Worm (Caenorhabditis elegans) whole organism, L4 larva: ENCODE results near the gene fipr-1.

Source experiments
- D1046.2 ChIP-seq: fragments of 200-800 bp; sonication (Bioruptor generic); IDR thresholded peaks from 2 replicates; pipeline ENCODE4 v1.3.6; 2022; ENCODE audit warnings: missing genetic modification characterization, missing compliant biosample characterization
- F10B5.3 ChIP-seq: sonication (generic microtip); optimal IDR thresholded peaks from 2 replicates; lab custom pipeline; 2016; ENCODE audit warnings: mild to moderate bottlenecking, missing genetic modification characterization, missing compliant biosample characterization
- F26F4.8 ChIP-seq: fragments of 200-800 bp; sonication (Bioruptor generic); conservative IDR thresholded peaks from 2 replicates; pipeline ENCODE4 v1.3.6; 2022; ENCODE audit warnings: missing genetic modification characterization, missing compliant biosample characterization
- Y48G9A.11 ChIP-seq: fragments of 200-800 bp; sonication (Bioruptor generic); IDR thresholded peaks from 2 replicates; pipeline ENCODE4 v1.3.6; 2022; ENCODE audit warnings: missing genetic modification reagents, missing genetic modification characterization, missing compliant biosample characterization
- ZK337.2 ChIP-seq: fragments of 200-800 bp; sonication (Bioruptor generic); IDR thresholded peaks from 2 replicates; pipeline ENCODE4 v1.3.6; 2022; ENCODE audit warnings: missing genetic modification reagents, missing genetic modification characterization, missing compliant biosample characterization
- ZK546.5 ChIP-seq, 2 experiments: sonication (generic microtip); optimal IDR thresholded peaks; 2 replicates each; lab custom pipeline; 2017; ENCODE audit warnings: missing biosample characterization in 2 of 2, missing genetic modification characterization in 2 of 2
- arid-1 ChIP-seq: fragments of 200-800 bp; sonication (Bioruptor generic); conservative IDR thresholded peaks from 2 replicates; pipeline ENCODE4 v1.3.6; 2022; ENCODE audit warnings: missing genetic modification reagents, missing genetic modification characterization, missing compliant biosample characterization
- attf-4 ChIP-seq: sonication (generic microtip); optimal IDR thresholded peaks from 3 replicates; lab custom pipeline; 2017; ENCODE audit warnings: missing biosample characterization, missing genetic modification characterization
- ceh-20 ChIP-seq: fragments of 200-800 bp; sonication (Bioruptor generic); IDR thresholded peaks from 2 replicates; pipeline ENCODE4 v1.3.6; 2022; ENCODE audit warnings: missing genetic modification reagents, missing genetic modification characterization, missing compliant biosample characterization
- ceh-28 ChIP-seq: fragments of 150-350 bp; optimal IDR thresholded peaks from 2 replicates; lab custom pipeline; 2014; ENCODE audit warnings: missing biosample characterization, missing genetic modification reagents, missing genetic modification characterization
- ceh-44 ChIP-seq: fragments of 200-800 bp; sonication (Bioruptor generic); IDR thresholded peaks from 2 replicates; pipeline ENCODE4 v1.3.6; 2022; ENCODE audit warnings: missing genetic modification reagents, missing genetic modification characterization, missing compliant biosample characterization
- ceh-62 ChIP-seq: sonication (generic microtip); optimal IDR thresholded peaks from 2 replicates; lab custom pipeline; 2017; ENCODE audit warnings: missing biosample characterization, missing genetic modification characterization
- ctbp-1 ChIP-seq: fragments of 200-800 bp; sonication (Bioruptor generic); IDR thresholded peaks from 2 replicates; pipeline ENCODE4 v1.3.6; 2022; ENCODE audit warnings: missing genetic modification reagents, missing genetic modification characterization, missing compliant biosample characterization
- daf-12 ChIP-seq: fragments of 150-350 bp; optimal IDR thresholded peaks from 2 replicates; lab custom pipeline; 2014; ENCODE audit warnings: missing biosample characterization, missing genetic modification reagents, missing genetic modification characterization
- daf-16 ChIP-seq, 3 experiments: sonication (generic microtip); optimal IDR thresholded peaks; 2 replicates each; lab custom pipeline; 2016 to 2017; ENCODE audit warnings: missing genetic modification characterization in 3 of 3, missing genetic modification reagents in 3 of 3, mild to moderate bottlenecking in 2 of 3, missing compliant biosample characterization in 2 of 3, missing biosample characterization in 1 of 3, moderate library complexity in 1 of 3
- dmd-9 ChIP-seq: fragments of 200-800 bp; sonication (Bioruptor generic); IDR thresholded peaks from 2 replicates; pipeline ENCODE4 v1.3.6; 2022; ENCODE audit warnings: missing genetic modification reagents, missing genetic modification characterization, missing compliant biosample characterization
- dpl-1 ChIP-seq: fragments of 150-350 bp; optimal IDR thresholded peaks from 2 replicates; lab custom pipeline; 2014; ENCODE audit warnings: missing biosample characterization, missing genetic modification reagents, missing genetic modification characterization
- egl-27 ChIP-seq: sonication (generic microtip); optimal IDR thresholded peaks from 3 replicates; lab custom pipeline; 2017; ENCODE audit warnings: missing biosample characterization, missing genetic modification reagents, missing genetic modification characterization
- egl-43 ChIP-seq: fragments of 200-800 bp; sonication (Bioruptor generic); IDR thresholded peaks from 2 replicates; pipeline ENCODE4 v1.3.6; 2022; ENCODE audit warnings: missing genetic modification reagents, missing genetic modification characterization, missing compliant biosample characterization
- fkh-10 ChIP-seq: fragments of 150-350 bp; optimal IDR thresholded peaks from 2 replicates; lab custom pipeline; 2014; ENCODE audit warnings: missing biosample characterization, missing genetic modification reagents, missing genetic modification characterization
- hif-1 ChIP-seq, 2 experiments: sonication (generic microtip); optimal IDR thresholded peaks; 2 replicates each; lab custom pipeline; 2016 to 2017; ENCODE audit warnings: missing compliant biosample characterization in 2 of 2, missing genetic modification characterization in 2 of 2, missing genetic modification reagents in 2 of 2, missing genotype in 2 of 2, mild to moderate bottlenecking in 1 of 2
- hlh-11 ChIP-seq: fragments of 200-800 bp; sonication (Bioruptor generic); optimal IDR thresholded peaks from 2 replicates; lab custom pipeline; 2018; ENCODE audit warnings: mild to moderate bottlenecking, missing genetic modification characterization, missing compliant biosample characterization
- hlh-30 ChIP-seq: sonication (generic microtip); optimal IDR thresholded peaks from 2 replicates; lab custom pipeline; 2017; ENCODE audit warnings: antibody characterized with exemption, mild to moderate bottlenecking, missing genetic modification characterization, missing compliant biosample characterization; ENCODE audit not compliant: insufficient read depth
- hmg-1.1 ChIP-seq: fragments of 200-800 bp; sonication (Bioruptor generic); IDR thresholded peaks from 2 replicates; pipeline ENCODE4 v1.3.6; 2022; ENCODE audit warnings: missing genetic modification reagents, missing genetic modification characterization, missing compliant biosample characterization
- lin-38 ChIP-seq: fragments of 200-800 bp; sonication (Bioruptor generic); IDR thresholded peaks from 2 replicates; pipeline ENCODE4 v1.3.6; 2022; ENCODE audit warnings: missing genetic modification reagents, missing genetic modification characterization, missing compliant biosample characterization
- lsy-2 ChIP-seq, 2 experiments: fragments of 150-350 bp in 1 of 2; sonication (generic microtip) in 1 of 2; optimal IDR thresholded peaks; 2 replicates each; lab custom pipeline; 2014 to 2017; ENCODE audit warnings: missing biosample characterization in 2 of 2, missing genetic modification characterization in 2 of 2
- madf-9 ChIP-seq: fragments of 200-800 bp; sonication (Bioruptor generic); conservative IDR thresholded peaks from 2 replicates; pipeline ENCODE4 v1.3.6; 2022; ENCODE audit warnings: missing genetic modification reagents, missing genetic modification characterization, missing compliant biosample characterization
- mdl-1 ChIP-seq, 2 experiments: fragments of 150-350 bp in 1 of 2; sonication (generic microtip) in 1 of 2; optimal IDR thresholded peaks; 2 replicates each; lab custom pipeline; 2014 to 2017; ENCODE audit warnings: missing biosample characterization in 2 of 2, missing genetic modification characterization in 2 of 2
- mes-2 ChIP-seq: sonication (generic microtip); optimal IDR thresholded peaks from 2 replicates; lab custom pipeline; 2016; ENCODE audit warnings: missing genotype, mild to moderate bottlenecking, missing genetic modification characterization, missing compliant biosample characterization; ENCODE audit not compliant: poor library complexity, severe bottlenecking
- nhr-11 ChIP-seq: fragments of 150-350 bp; optimal IDR thresholded peaks from 2 replicates; lab custom pipeline; 2014; ENCODE audit warnings: missing biosample characterization, missing genetic modification characterization
- nhr-237 ChIP-seq: sonication (generic microtip); optimal IDR thresholded peaks from 2 replicates; lab custom pipeline; 2017; ENCODE audit warnings: missing biosample characterization, missing genetic modification characterization
- nhr-28 ChIP-seq: fragments of 150-350 bp; optimal IDR thresholded peaks from 2 replicates; lab custom pipeline; 2014; ENCODE audit warnings: missing biosample characterization, missing genetic modification characterization
- pqm-1 ChIP-seq: sonication (generic microtip); optimal IDR thresholded peaks from 2 replicates; lab custom pipeline; 2017; ENCODE audit warnings: missing biosample characterization, missing genetic modification characterization
- saeg-2 ChIP-seq: fragments of 200-800 bp; sonication (Bioruptor generic); IDR thresholded peaks from 2 replicates; pipeline ENCODE4 v1.3.6; 2022; ENCODE audit warnings: missing genetic modification reagents, missing genetic modification characterization, missing compliant biosample characterization
- sdz-12 ChIP-seq: fragments of 200-800 bp; sonication (Bioruptor generic); optimal IDR thresholded peaks from 2 replicates; lab custom pipeline; 2018; ENCODE audit warnings: mild to moderate bottlenecking, missing genetic modification characterization, missing compliant biosample characterization
- set-16 ChIP-seq: fragments of 200-800 bp; sonication (Bioruptor generic); IDR thresholded peaks from 2 replicates; pipeline ENCODE4 v1.3.6; 2022; ENCODE audit warnings: missing genetic modification reagents, missing genetic modification characterization, missing compliant biosample characterization
- snpc-4 ChIP-seq: fragments of 150-350 bp; optimal IDR thresholded peaks from 2 replicates; lab custom pipeline; 2014; ENCODE audit warnings: missing biosample characterization, missing genetic modification characterization
- spr-3 ChIP-seq: fragments of 200-800 bp; sonication (Bioruptor generic); optimal IDR thresholded peaks from 2 replicates; lab custom pipeline; 2018; ENCODE audit warnings: mild to moderate bottlenecking, missing genetic modification characterization, missing compliant biosample characterization
- unc-130 ChIP-seq: sonication (generic microtip); optimal IDR thresholded peaks from 2 replicates; lab custom pipeline; 2016; ENCODE audit warnings: missing genetic modification reagents, missing genetic modification characterization, missing compliant biosample characterization
- unc-62 ChIP-seq, 3 experiments: fragments of 150-350 bp in 1 of 3; sonication (generic microtip); optimal IDR thresholded peaks in 2 of 3; peaks in 1 of 3; 1 replicate in 1 of 3; 2 replicates in 2 of 3; lab custom pipeline; 2014 to 2017; ENCODE audit warnings: missing biosample characterization in 3 of 3, missing genetic modification characterization in 3 of 3, missing genetic modification reagents in 3 of 3, missing genotype in 1 of 3
- ztf-7 ChIP-seq: fragments of 150-350 bp; optimal IDR thresholded peaks from 2 replicates; lab custom pipeline; 2014; ENCODE audit warnings: missing biosample characterization, missing genetic modification characterization

fipr-1 gene

ce11 chrV:12343419-12343969, 18.1 kb downstream of the fipr-1 start, which contains the start of gene tomm-20 (continued):
- TF ChIP-seq fkh-10 (GFP tag; lab: Kevin White, UChicago) = peak; percentile 89
- peak; percentile 86 for TF ChIP-seq ceh-20 (GFP tag; lab: Robert Waterston, UW)
- TF ChIP-seq snpc-4 (tag; lab: Kevin White, UChicago) = peak; percentile 29
- no peak for TF ChIP-seq egl-43 (GFP tag; lab: Robert Waterston, UW)
- TF ChIP-seq mdl-1 (tag; optimal IDR thresholded peaks at IDR 0.05; lab: Kevin White, UChicago) = peak in 1 of 2 experiments; percentile 64
- TF ChIP-seq Y48G9A.11 (GFP tag; lab: Robert Waterston, UW) = peak; percentile 90
- TF ChIP-seq egl-27 = no peak
- TF ChIP-seq unc-62 (GFP tag; optimal IDR thresholded peaks at IDR 0.05 in 1 of 2; lab: Kevin White, UChicago) = peak in 1 of 2 experiments; percentile 94
- TF ChIP-seq unc-62 (tag; optimal IDR thresholded peaks at IDR 0.05; lab: Kevin White, UChicago) = no peak
- peak; percentile 91 for TF ChIP-seq lin-38 (GFP tag; lab: Robert Waterston, UW)

ce11 chrV:12337894-12338293, 23.6 kb downstream of the fipr-1 start, which contains the start of gene twk-13:
twk-13 (minus strand) TSS chrV:12337994.
- TF ChIP-seq madf-9 (GFP tag; lab: Robert Waterston, UW) (no peak), set-16 (no peak), daf-12 (no peak), unc-130 (GFP tag; lab: Kevin White, UChicago) (no peak), daf-16 (GFP tag; optimal IDR thresholded peaks at IDR 0.05; lab: Kevin White, UChicago) (no peak), daf-16 (tag; optimal IDR thresholded peaks at IDR 0.05; lab: Kevin White, UChicago) (no peak), ZK546.5 (tag; optimal IDR thresholded peaks at IDR 0.05; lab: Kevin White, UChicago) (no peak), hlh-11 (tag; lab: Kevin White, UChicago) (no peak), ceh-62 (tag; lab: Kevin White, UChicago) (no peak), ztf-7 (no peak), Y48G9A.11 (GFP tag; lab: Robert Waterston, UW) (no peak), ceh-28 (tag; lab: Kevin White, UChicago) (no peak), mes-2 (tag; lab: Kevin White, UChicago) (no peak), nhr-237 (tag; lab: Kevin White, UChicago) (no peak)

DNA sequence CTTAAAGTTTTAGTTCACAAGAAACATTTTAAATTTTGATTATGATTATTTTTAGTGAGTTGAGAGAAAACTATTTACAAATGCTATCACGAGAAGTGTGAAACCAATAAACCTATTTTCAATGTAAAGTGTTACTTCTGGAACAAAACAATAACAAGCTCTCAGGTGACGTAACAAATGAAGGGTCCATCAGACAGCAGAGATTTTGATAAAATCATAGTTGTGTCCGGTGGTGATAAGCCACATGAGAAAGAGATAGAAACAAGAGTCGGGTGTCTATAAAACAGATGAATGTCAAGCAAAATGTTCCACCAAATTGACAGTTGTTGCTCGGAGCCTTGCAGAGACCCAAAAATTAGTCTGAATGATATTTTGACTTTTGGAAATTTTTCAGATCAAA, 27.2 kb downstream of the fipr-1 start:
- peak in 1 of 2 experiments; percentile 94 for TF ChIP-seq daf-16 (GFP tag; optimal IDR thresholded peaks at IDR 0.05; lab: Kevin White, UChicago)
- TF ChIP-seq daf-16 (tag; optimal IDR thresholded peaks at IDR 0.05; lab: Kevin White, UChicago) = no peak
- TF ChIP-seq pqm-1 (tag; lab: Kevin White, UChicago) = no peak
- peak; percentile 24 for TF ChIP-seq hlh-30
- peak; percentile 45 for TF ChIP-seq nhr-11 (tag; lab: Kevin White, UChicago)

DNA sequence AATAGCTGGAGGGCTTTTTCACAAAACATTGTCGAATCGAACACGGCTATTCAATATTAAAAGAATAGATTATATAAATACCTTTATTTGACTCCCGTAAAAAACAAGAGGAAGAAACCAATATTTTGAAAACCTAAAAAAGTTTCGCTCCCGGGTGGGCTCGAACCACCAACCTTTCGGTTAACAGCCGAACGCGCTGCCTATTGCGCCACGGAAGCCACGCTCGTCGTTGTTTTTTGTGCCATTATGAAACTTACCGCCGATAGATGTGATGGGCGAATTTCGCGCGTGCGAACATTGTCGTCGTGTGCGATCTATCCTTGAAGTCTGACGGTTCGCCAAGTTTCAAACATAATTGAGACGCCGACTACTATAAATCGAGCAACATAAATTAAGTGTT, 29.7 kb downstream of the fipr-1 start:
- TF ChIP-seq lsy-2 (tag; optimal IDR thresholded peaks at IDR 0.05; lab: Kevin White, UChicago) = peak in 1 of 2 experiments; percentile 40
- peak; percentile 45 for TF ChIP-seq spr-3 (GFP tag; lab: Kevin White, UChicago)
- peak; percentile 3 for TF ChIP-seq F10B5.3 (tag; lab: Kevin White, UChicago)
- TF ChIP-seq unc-130 (GFP tag; lab: Kevin White, UChicago) = peak; percentile 53
- TF ChIP-seq fkh-10 (GFP tag; lab: Kevin White, UChicago) = no peak
- TF ChIP-seq ZK337.2 (GFP tag; lab: Robert Waterston, UW) = 0 out of 2 replicates have a peak, but pooled peaks have one; percentile 22
- peak; percentile 68; the same call in 1 of the 2 replicates for TF ChIP-seq ctbp-1 (GFP tag; lab: Robert Waterston, UW)
- 0 out of 2 replicates have a peak, but pooled peaks have one; percentile 5 for TF ChIP-seq D1046.2
- peak in 1 of 2 experiments; percentile 24 for TF ChIP-seq hif-1 (tag; optimal IDR thresholded peaks at IDR 0.05; lab: Kevin White, UChicago)
- 0 out of 2 replicates have a peak, but pooled peaks have one; percentile 17 for TF ChIP-seq ceh-20 (GFP tag; lab: Robert Waterston, UW)
- TF ChIP-seq hlh-30 = peak; percentile 42
- TF ChIP-seq saeg-2 (GFP tag; lab: Robert Waterston, UW) = no peak
- peak; percentile 37 for TF ChIP-seq sdz-12 (GFP tag; lab: Kevin White, UChicago)
- 0 out of 2 replicates have a peak, but pooled peaks have one; percentile 56 for TF ChIP-seq dmd-9 (GFP tag; lab: Robert Waterston, UW)
- TF ChIP-seq F26F4.8 (GFP tag; lab: Robert Waterston, UW) = 0 out of 2 replicates have a peak, but pooled peaks have one; percentile 13
- TF ChIP-seq hmg-1.1 (GFP tag; lab: Robert Waterston, UW) = peak; percentile 73
- no peak for TF ChIP-seq attf-4 (tag; lab: Kevin White, UChicago)
- peak in 1 of 2 experiments; percentile 18 for TF ChIP-seq daf-16 (GFP tag; optimal IDR thresholded peaks at IDR 0.05; lab: Kevin White, UChicago)
- no peak for TF ChIP-seq daf-16 (tag; optimal IDR thresholded peaks at IDR 0.05; lab: Kevin White, UChicago)
- TF ChIP-seq arid-1 (GFP tag; lab: Robert Waterston, UW) = peak; percentile 51; the same call in 1 of the 2 replicates
- peak; percentile 26 for TF ChIP-seq dpl-1 (GFP tag; lab: Kevin White, UChicago)
- peak; percentile 10 for TF ChIP-seq nhr-11 (tag; lab: Kevin White, UChicago)
- no peak for TF ChIP-seq nhr-28 (tag; lab: Kevin White, UChicago)
- peak; percentile 33; the same call in 1 of the 2 replicates for TF ChIP-seq ceh-44 (GFP tag; lab: Robert Waterston, UW)
